Fruit fly (Drosophila melanogaster) whole organism, embryonic: ENCODE results near the gene RhoGAP100F.

Experiments used
- Adf1 ChIP-seq: fragments of 200-800 bp; sonication (Bioruptor generic); IDR thresholded peaks from 2 replicates; pipeline ENCODE4 v1.3.6; 2022; ENCODE audit warnings: missing biosample characterization, missing genetic modification characterization
- Atf-2 ChIP-seq: fragments of 200-800 bp; sonication (Bioruptor generic); optimal IDR thresholded peaks from 2 replicates; lab custom pipeline; 2016; ENCODE audit warnings: missing biosample characterization, missing genetic modification characterization
- BEAF-32 ChIP-seq: fragments of 200-800 bp; sonication (Bioruptor generic); optimal IDR thresholded peaks from 3 replicates; lab custom pipeline; 2017; ENCODE audit warnings: missing biosample characterization, missing genetic modification characterization, mild to moderate bottlenecking, moderate library complexity, missing genetic modification reagents
- CG1024 ChIP-seq: fragments of 200-800 bp; sonication (Bioruptor generic); IDR thresholded peaks from 2 replicates; pipeline ENCODE4 v1.3.6; 2022; ENCODE audit warnings: missing biosample characterization, missing genetic modification characterization
- CG10462 ChIP-seq: fragments of 200-800 bp; sonication (Bioruptor generic); optimal IDR thresholded peaks from 2 replicates; lab custom pipeline; 2016; ENCODE audit warnings: missing biosample characterization, missing genetic modification characterization
- CG10654 ChIP-seq: fragments of 200-800 bp; sonication (Bioruptor generic); optimal IDR thresholded peaks from 2 replicates; lab custom pipeline; 2016; ENCODE audit warnings: missing biosample characterization, missing genetic modification characterization
- CG11560 ChIP-seq: fragments of 200-800 bp; sonication (Bioruptor generic); IDR thresholded peaks from 3 replicates; pipeline ENCODE4 v1.3.6; 2022; ENCODE audit warnings: missing biosample characterization, missing genetic modification characterization
- CG13775 ChIP-seq: fragments of 200-800 bp; sonication (Bioruptor generic); optimal IDR thresholded peaks from 3 replicates; lab custom pipeline; 2017; ENCODE audit warnings: missing biosample characterization, mild to moderate bottlenecking, missing genetic modification characterization
- CG1647 ChIP-seq: fragments of 200-800 bp; sonication (Bioruptor generic); optimal IDR thresholded peaks from 3 replicates; lab custom pipeline; 2016; ENCODE audit warnings: missing biosample characterization, missing genetic modification characterization
- CG16863 ChIP-seq: fragments of 200-800 bp; sonication (Bioruptor generic); optimal IDR thresholded peaks from 3 replicates; lab custom pipeline; 2016; ENCODE audit warnings: missing biosample characterization, missing genetic modification characterization
- CG17186 ChIP-seq: fragments of 200-800 bp; sonication (Bioruptor generic); optimal IDR thresholded peaks from 3 replicates; lab custom pipeline; 2017; ENCODE audit warnings: missing biosample characterization, missing genetic modification reagents, missing genetic modification characterization
- CG2202 ChIP-seq: fragments of 200-800 bp; sonication (Bioruptor generic); optimal IDR thresholded peaks from 2 replicates; lab custom pipeline; 2018; ENCODE audit warnings: missing biosample characterization, mild to moderate bottlenecking, missing genetic modification characterization
- CG30020 ChIP-seq: fragments of 200-800 bp; optimal IDR thresholded peaks from 2 replicates; lab custom pipeline; 2019; ENCODE audit warnings: missing biosample characterization, mild to moderate bottlenecking, missing genetic modification characterization, moderate library complexity
- CG30431 ChIP-seq: fragments of 200-800 bp; sonication (Bioruptor generic); optimal IDR thresholded peaks from 2 replicates; lab custom pipeline; 2017; ENCODE audit warnings: missing biosample characterization, missing genetic modification characterization
- CG33557 ChIP-seq: fragments of 200-800 bp; sonication (Bioruptor generic); optimal IDR thresholded peaks from 2 replicates; lab custom pipeline; 2019; ENCODE audit warnings: missing biosample characterization, mild to moderate bottlenecking, missing genetic modification characterization, moderate library complexity
- CG6254 ChIP-seq: fragments of 200-800 bp; sonication (Bioruptor generic); optimal IDR thresholded peaks from 3 replicates; lab custom pipeline; 2017; ENCODE audit warnings: mild to moderate bottlenecking, missing biosample characterization, missing genetic modification reagents, missing genetic modification characterization
- CG8281 ChIP-seq: fragments of 200-800 bp; sonication (Bioruptor generic); optimal IDR thresholded peaks from 2 replicates; lab custom pipeline; 2018; ENCODE audit warnings: missing biosample characterization, mild to moderate bottlenecking, missing genetic modification characterization, moderate library complexity
- CG9932 ChIP-seq: fragments of 200-800 bp; sonication (Bioruptor generic); IDR thresholded peaks from 2 replicates; pipeline ENCODE4 v1.3.6; 2022; ENCODE audit warnings: missing biosample characterization, missing genetic modification characterization
- Camta ChIP-seq: fragments of 200-800 bp; sonication (Bioruptor generic); optimal IDR thresholded peaks from 2 replicates; lab custom pipeline; 2016; ENCODE audit warnings: missing biosample characterization, missing genetic modification characterization
- D19A ChIP-seq: fragments of 200-800 bp; optimal IDR thresholded peaks from 3 replicates; lab custom pipeline; 2019; ENCODE audit warnings: missing biosample characterization, mild to moderate bottlenecking, missing genetic modification characterization, moderate library complexity
- Doc3 ChIP-seq: fragments of 200-800 bp; sonication (Bioruptor generic); IDR thresholded peaks from 3 replicates; pipeline ENCODE4 v1.3.6; 2022; ENCODE audit warnings: missing biosample characterization, missing genetic modification characterization; ENCODE audit not compliant: partially characterized antibody
- E2f2 ChIP-seq: fragments of 200-800 bp; sonication (Bioruptor generic); IDR thresholded peaks from 2 replicates; pipeline ENCODE4 v1.3.6; 2022; ENCODE audit warnings: missing biosample characterization, missing genetic modification characterization
- GATAe ChIP-seq: fragments of 200-800 bp; sonication (Bioruptor generic); conservative IDR thresholded peaks from 2 replicates; pipeline ENCODE4 v1.3.6; 2022; ENCODE audit warnings: missing biosample characterization, missing genetic modification characterization
- Myb ChIP-seq: fragments of 200-800 bp; sonication (Bioruptor generic); optimal IDR thresholded peaks from 2 replicates; lab custom pipeline; 2016; ENCODE audit warnings: missing biosample characterization, missing genetic modification characterization
- Oli ChIP-seq: fragments of 200-800 bp; sonication (Bioruptor generic); optimal IDR thresholded peaks from 2 replicates; lab custom pipeline; 2018; ENCODE audit warnings: missing biosample characterization, mild to moderate bottlenecking, missing genetic modification characterization, moderate library complexity
- Sox100B ChIP-seq: fragments of 200-800 bp; sonication (Bioruptor generic); optimal IDR thresholded peaks from 3 replicates; lab custom pipeline; 2018; ENCODE audit warnings: missing biosample characterization, mild to moderate bottlenecking, missing genetic modification characterization
- Sry-β ChIP-seq: fragments of 200-800 bp; sonication (Bioruptor generic); optimal IDR thresholded peaks from 2 replicates; lab custom pipeline; 2018; ENCODE audit warnings: missing biosample characterization, mild to moderate bottlenecking, missing genetic modification characterization, moderate library complexity
- Usf ChIP-seq: fragments of 200-800 bp; sonication (Bioruptor generic); optimal IDR thresholded peaks from 2 replicates; lab custom pipeline; 2017; ENCODE audit warnings: missing genotype, missing biosample characterization, missing genetic modification characterization
- Xbp1 ChIP-seq: fragments of 200-800 bp; sonication (Bioruptor generic); optimal IDR thresholded peaks from 3 replicates; lab custom pipeline; 2016; ENCODE audit warnings: missing biosample characterization, mild to moderate bottlenecking, missing genetic modification characterization
- abd-A ChIP-seq: fragments of 200-800 bp; sonication (Bioruptor generic); optimal IDR thresholded peaks from 3 replicates; lab custom pipeline; 2019; ENCODE audit warnings: missing biosample characterization, mild to moderate bottlenecking, missing genetic modification characterization, moderate library complexity
- ci ChIP-seq: fragments of 200-800 bp; sonication (Bioruptor generic); IDR thresholded peaks from 3 replicates; pipeline ENCODE4 v1.3.6; 2022; ENCODE audit warnings: missing biosample characterization, missing genetic modification characterization
- corto ChIP-seq: fragments of 200-800 bp; sonication (Bioruptor generic); optimal IDR thresholded peaks from 2 replicates; lab custom pipeline; 2016; ENCODE audit warnings: missing biosample characterization, mild to moderate bottlenecking, missing genetic modification characterization, moderate library complexity
- dm ChIP-seq: fragments of 200-800 bp; sonication (Bioruptor generic); optimal IDR thresholded peaks from 3 replicates; lab custom pipeline; 2016; ENCODE audit warnings: missing biosample characterization, missing genetic modification characterization
- dpn ChIP-seq, 2 experiments: fragments of 200-800 bp; sonication (Bioruptor generic); optimal IDR thresholded peaks; 3 replicates each; lab custom pipeline; 2016; ENCODE audit warnings: missing biosample characterization in 2 of 2, missing genetic modification characterization in 2 of 2
- ham ChIP-seq: fragments of 200-800 bp; sonication (Bioruptor generic); IDR thresholded peaks from 2 replicates; pipeline ENCODE4 v1.3.6; 2022; ENCODE audit warnings: missing biosample characterization, missing genetic modification characterization
- hth ChIP-seq: fragments of >200 bp; optimal IDR thresholded peaks from 2 replicates; lab custom pipeline; 2017; ENCODE audit warnings: inconsistent platforms
- ken ChIP-seq: fragments of 200-800 bp; sonication (Bioruptor generic); IDR thresholded peaks from 3 replicates; pipeline ENCODE4 v1.3.6; 2022; ENCODE audit warnings: missing biosample characterization, missing genetic modification characterization
- lov ChIP-seq, 2 experiments: fragments of 200-800 bp in 1 of 2; fragments of >200 bp in 1 of 2; sonication (Bioruptor generic) in 1 of 2; IDR thresholded peaks in 1 of 2; optimal IDR thresholded peaks in 1 of 2; 2 replicates in 1 of 2; 3 replicates in 1 of 2; pipeline versions ENCODE4 v1.3.6 to Lab custom; 2017 to 2022; ENCODE audit warnings: missing biosample characterization in 1 of 2, missing genetic modification characterization in 1 of 2
- nau ChIP-seq: fragments of 200-800 bp; sonication (Bioruptor generic); optimal IDR thresholded peaks from 3 replicates; lab custom pipeline; 2017; ENCODE audit warnings: missing biosample characterization, mild to moderate bottlenecking, missing genetic modification characterization, missing genetic modification reagents
- nerfin-1 ChIP-seq: fragments of 200-800 bp; sonication (Bioruptor generic); optimal IDR thresholded peaks from 3 replicates; lab custom pipeline; 2019; ENCODE audit warnings: missing biosample characterization, mild to moderate bottlenecking, missing genetic modification characterization, moderate library complexity
- nmo ChIP-seq: fragments of 200-800 bp; sonication (Bioruptor generic); optimal IDR thresholded peaks from 2 replicates; lab custom pipeline; 2018; ENCODE audit warnings: missing biosample characterization, mild to moderate bottlenecking, missing genetic modification characterization, moderate library complexity
- nom ChIP-seq: fragments of 200-800 bp; sonication (Bioruptor generic); optimal IDR thresholded peaks from 2 replicates; lab custom pipeline; 2017; ENCODE audit warnings: missing biosample characterization, missing genetic modification characterization, mild to moderate bottlenecking, moderate library complexity, missing genetic modification reagents
- prd ChIP-seq, 3 experiments: fragments of >200 bp in 2 of 3; fragments of 200-800 bp in 1 of 3; sonication (Bioruptor generic) in 1 of 3; optimal IDR thresholded peaks in 2 of 3; IDR thresholded peaks in 1 of 3; 2 replicates in 2 of 3; 3 replicates in 1 of 3; pipeline versions ENCODE4 v1.3.6 to Lab custom; 2017 to 2022; ENCODE audit warnings: missing biosample characterization in 1 of 3, missing genetic modification characterization in 1 of 3
- psq ChIP-seq: fragments of 200-800 bp; sonication (Bioruptor generic); optimal IDR thresholded peaks from 2 replicates; lab custom pipeline; 2017; ENCODE audit warnings: missing biosample characterization, missing genetic modification characterization
- sc ChIP-seq, 3 experiments: fragments of >200 bp in 2 of 3; fragments of 200-800 bp in 1 of 3; sonication (Bioruptor generic) in 1 of 3; optimal IDR thresholded peaks; 2 replicates in 2 of 3; 3 replicates in 1 of 3; lab custom pipeline; 2017; ENCODE audit warnings: mild to moderate bottlenecking in 1 of 3, missing biosample characterization in 1 of 3, missing genetic modification characterization in 1 of 3, missing genetic modification reagents in 1 of 3
- seq ChIP-seq: fragments of 200-800 bp; sonication (Bioruptor generic); IDR thresholded peaks from 2 replicates; pipeline ENCODE4 v1.3.6; 2022; ENCODE audit warnings: missing biosample characterization, missing genetic modification characterization
- stc ChIP-seq: fragments of 200-800 bp; sonication (Bioruptor generic); IDR thresholded peaks from 2 replicates; pipeline ENCODE4 v1.3.6; 2022; ENCODE audit warnings: missing biosample characterization, missing genetic modification characterization
- zen ChIP-seq: fragments of 200-800 bp; sonication (Bioruptor generic); optimal IDR thresholded peaks from 3 replicates; lab custom pipeline; 2018; ENCODE audit warnings: missing biosample characterization, mild to moderate bottlenecking, missing genetic modification characterization, moderate library complexity

The RhoGAP100F gene

dm6 chr3R:31771790-31772576 is 40.4 kb upstream of the RhoGAP100F start, which contains the start of the genes betaGlu and sip3 (continued):
- TF ChIP-seq CG30431 (GFP tag; lab: Kevin White, UChicago) (no peak), nom (GFP tag; lab: Kevin White, UChicago) (no peak), CG10654 (GFP tag; lab: Kevin White, UChicago) (no peak), CG9932 (GFP tag; lab: Robert Waterston, UW) (peak; percentile 48; the same call in 1 of the 2 replicates), corto (GFP tag; lab: Kevin White, UChicago) (no peak), sc (optimal IDR thresholded peaks at IDR 0.05; lab: Kevin White, UChicago) (no peak), sc (GFP tag; optimal IDR thresholded peaks at IDR 0.05; lab: Kevin White, UChicago) (no peak), zen (tag; lab: Kevin White, UChicago) (no peak), ham (GFP tag; lab: Robert Waterston, UW) (no peak), CG1024 (GFP tag; lab: Robert Waterston, UW) (no peak), psq (GFP tag; lab: Kevin White, UChicago) (no peak), prd (optimal IDR thresholded peaks at IDR 0.05; lab: Kevin White, UChicago) (no peak), prd (GFP tag; IDR thresholded peaks at IDR 0.05; lab: Robert Waterston, UW) (no peak), Adf1 (no peak), CG33557 (GFP tag; lab: Kevin White, UChicago) (peak; percentile 8), abd-A (tag; lab: Kevin White, UChicago) (no peak), BEAF-32 (GFP tag; lab: Kevin White, UChicago) (peak; percentile 93), ci (GFP tag; lab: Robert Waterston, UW) (no peak), Myb (GFP tag; lab: Kevin White, UChicago) (peak; percentile 20), E2f2 (peak; percentile 50; the same call in 1 of the 2 replicates), Camta (no peak), CG16863 (no peak), nau (no peak), CG2202 (tag; lab: Kevin White, UChicago) (no peak), GATAe (GFP tag; lab: Robert Waterston, UW) (no peak), CG6254 (GFP tag; lab: Kevin White, UChicago) (no peak), CG1647 (GFP tag; lab: Kevin White, UChicago) (no peak), CG8281 (tag; lab: Kevin White, UChicago) (no peak), ken (GFP tag; lab: Robert Waterston, UW) (no peak), CG11560 (tag; lab: Robert Waterston, UW) (no peak), CG17186 (GFP tag; lab: Kevin White, UChicago) (peak; percentile 55), Doc3 (peak; percentile 82), Atf-2 (GFP tag; lab: Kevin White, UChicago) (no peak), CG30020 (tag; lab: Kevin White, UChicago) (peak; percentile 47), Usf (GFP tag; lab: Kevin White, UChicago) (no peak), hth (no peak), Xbp1 (GFP tag; lab: Kevin White, UChicago) (peak; percentile 52), lov (optimal IDR thresholded peaks at IDR 0.05; lab: Kevin White, UChicago) (no peak), lov (GFP tag; IDR thresholded peaks at IDR 0.05; lab: Robert Waterston, UW) (no peak), Sry-β (GFP tag; lab: Kevin White, UChicago) (no peak), nerfin-1 (tag; lab: Kevin White, UChicago) (no peak), CG13775 (GFP tag; lab: Kevin White, UChicago) (peak; percentile 19), CG10462 (GFP tag; lab: Kevin White, UChicago) (no peak), nmo (GFP tag; lab: Kevin White, UChicago) (peak; percentile 59), stc (no peak), Oli (tag; lab: Kevin White, UChicago) (no peak), seq (GFP tag; lab: Robert Waterston, UW) (no peak; the same call in 1 of the 2 replicates), dpn (GFP tag; optimal IDR thresholded peaks at IDR 0.05; lab: Kevin White, UChicago) (peak; percentile 2 to 21), dm (GFP tag; lab: Kevin White, UChicago) (no peak), D19A (tag; lab: Kevin White, UChicago) (no peak), Sox100B (no peak)
